Fruit fly (Drosophila melanogaster): Measurements from ENCODE around the gene RhoGAP102A.

dm6 chr4:210011-210649, 44.7 kb upstream of the RhoGAP102A start, which contains the start of gene Crk:
- TF ChIP-seq Nf-YC (tag; optimal IDR thresholded peaks at IDR 0.05) (no peak), fd3F (GFP tag; optimal IDR thresholded peaks at IDR 0.05) (no peak), Blimp-1 (GFP tag; optimal IDR thresholded peaks at IDR 0.05) (no peak), Hr3 (GFP tag; optimal IDR thresholded peaks at IDR 0.05) (no peak), tgo (GFP tag; IDR thresholded peaks at IDR 0.05) (no peak), sens-2 (GFP tag; IDR thresholded peaks at IDR 0.05) (no peak), Bgb (GFP tag; IDR thresholded peaks at IDR 0.05; ENCODE audit: partially characterized antibody) (no peak; the same call in 1 of the 2 replicates)
